Fruit fly (Drosophila melanogaster): ENCODE measurements around the gene mge.

mge gene

DNA sequence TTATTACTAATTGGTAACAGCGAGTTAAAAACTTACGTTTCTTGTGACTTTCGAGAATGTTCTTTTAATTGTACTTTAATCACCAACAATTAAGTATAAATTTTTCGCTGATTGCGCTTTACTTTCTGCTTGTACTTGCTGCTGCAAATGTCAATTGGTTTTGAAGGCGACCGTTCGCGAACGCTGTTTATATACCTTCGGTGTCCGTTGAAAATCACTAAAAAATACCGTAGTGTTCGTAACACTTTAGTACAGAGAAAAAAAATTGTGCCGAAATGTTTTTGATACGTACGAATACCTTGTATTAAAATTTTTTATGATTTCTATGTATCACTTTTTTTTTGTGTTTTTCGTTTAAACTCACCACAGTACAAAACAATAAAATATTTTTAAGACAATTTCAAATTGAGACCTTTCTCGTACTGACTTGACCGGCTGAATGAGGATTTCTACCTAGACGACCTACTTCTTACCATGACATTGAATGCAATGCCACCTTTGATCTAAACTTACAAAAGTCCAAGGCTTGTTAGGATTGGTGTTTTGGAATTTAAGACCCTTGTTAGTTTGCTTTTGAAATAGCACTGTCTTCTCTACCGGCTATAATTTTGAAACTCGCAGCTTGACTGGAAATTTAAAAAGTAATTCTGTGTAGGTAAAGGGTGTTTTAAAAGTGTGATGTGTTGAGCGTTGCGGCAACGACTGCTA lies 7.1 kb downstream of the mge start, which contains the start of gene Ubi-p63E (continued):
- TF ChIP-seq Hr39 (optimal IDR thresholded peaks at IDR 0.05) (no peak), Sry-β (GFP tag; optimal IDR thresholded peaks at IDR 0.05) (no peak), CG11560 (tag; IDR thresholded peaks at IDR 0.05) (no peak), CG31224 (GFP tag; IDR thresholded peaks at IDR 0.05) (no peak), bigmax (GFP tag; optimal IDR thresholded peaks at IDR 0.05) (peak; percentile 21), Mes4 (GFP tag; optimal IDR thresholded peaks at IDR 0.05) (peak; percentile 35), CG6854 (GFP tag; optimal IDR thresholded peaks at IDR 0.05) (no peak), CG1024 (GFP tag; IDR thresholded peaks at IDR 0.05) (no peak), vfl (GFP tag; optimal IDR thresholded peaks at IDR 0.05) (peak; percentile 42), Ptx1 (GFP tag; IDR thresholded peaks at IDR 0.05) (no peak), pita (GFP tag; optimal IDR thresholded peaks at IDR 0.05) (no peak), lola (GFP tag; optimal IDR thresholded peaks at IDR 0.05) (peak in 1 of 3 experiments; percentile 55), dpn (GFP tag; optimal IDR thresholded peaks at IDR 0.05) (peak; percentile 64 to 72), Awh (GFP tag; IDR thresholded peaks at IDR 0.05) (no peak), cato (GFP tag; optimal IDR thresholded peaks at IDR 0.05; ENCODE audit: borderline replicate concordance) (peak; percentile 34), amos (GFP tag; IDR thresholded peaks at IDR 0.05; ENCODE audit: partially characterized antibody) (no peak), CG10979 (tag; optimal IDR thresholded peaks at IDR 0.05) (peak; percentile 63), CG6813 (GFP tag; optimal IDR thresholded peaks at IDR 0.05) (peak; percentile 32), Blimp-1 (GFP tag; optimal IDR thresholded peaks at IDR 0.05) (peak; percentile 55), Dbx (GFP tag; IDR thresholded peaks at IDR 0.05) (no peak), Six4 (GFP tag; optimal IDR thresholded peaks at IDR 0.05) (peak; percentile 50), CG13424 (tag; optimal IDR thresholded peaks at IDR 0.05) (peak; percentile 70), CG10209 (GFP tag; optimal IDR thresholded peaks at IDR 0.05) (peak; percentile 61), cwo (GFP tag; optimal IDR thresholded peaks at IDR 0.05) (peak; percentile 8), CG3163 (GFP tag; optimal IDR thresholded peaks at IDR 0.05) (peak; percentile 40), CG33213 (GFP tag; optimal IDR thresholded peaks at IDR 0.05) (peak; percentile 52), run (tag; optimal IDR thresholded peaks at IDR 0.05) (no peak), CG13123 (GFP tag; optimal IDR thresholded peaks at IDR 0.05) (no peak), br (optimal IDR thresholded peaks at IDR 0.05) (no peak), croc (GFP tag; conservative IDR thresholded peaks at IDR 0.05) (peak; percentile 54; the same call in 2 of the 3 replicates), dati (GFP tag; IDR thresholded peaks at IDR 0.05) (no peak), Scr (GFP tag; IDR thresholded peaks at IDR 0.05; ENCODE audit: partially characterized antibody) (no peak), CG9215 (GFP tag; IDR thresholded peaks at IDR 0.05) (no peak), hkb (optimal IDR thresholded peaks at IDR 0.05) (no peak), hkb (GFP tag; IDR thresholded peaks at IDR 0.05) (no peak), CG6175 (GFP tag; IDR thresholded peaks at IDR 0.05) (no peak), Atf3 (GFP tag; optimal IDR thresholded peaks at IDR 0.05) (peak; percentile 62), Gsc (GFP tag; IDR thresholded peaks at IDR 0.05) (no peak), CG7745 (tag; optimal IDR thresholded peaks at IDR 0.05) (peak; percentile 9), onecut (GFP tag; IDR thresholded peaks at IDR 0.05) (peak; percentile 42), usp (GFP tag; optimal IDR thresholded peaks at IDR 0.05) (no peak), CG14441 (GFP tag; IDR thresholded peaks at IDR 0.05) (no peak), mirr (GFP tag; optimal IDR thresholded peaks at IDR 0.05) (peak; percentile 44), CG17568 (GFP tag; optimal IDR thresholded peaks at IDR 0.05) (no peak), bowl (GFP tag; IDR thresholded peaks at IDR 0.05) (no peak), slou (GFP tag; optimal IDR thresholded peaks at IDR 0.05) (peak; percentile 15), CG1602 (GFP tag; optimal IDR thresholded peaks at IDR 0.05) (peak; percentile 47), HmgD (GFP tag; optimal IDR thresholded peaks at IDR 0.05) (peak; percentile 39), Eip74EF (GFP tag; optimal IDR thresholded peaks at IDR 0.05) (no peak), sqz (GFP tag; optimal IDR thresholded peaks at IDR 0.05) (peak; percentile 74), wdn (GFP tag; IDR thresholded peaks at IDR 0.05) (no peak)

Measured in whole organism, embryonic.